Fruit fly (Drosophila melanogaster): ENCODE data around the gene scramb1.

DNA sequence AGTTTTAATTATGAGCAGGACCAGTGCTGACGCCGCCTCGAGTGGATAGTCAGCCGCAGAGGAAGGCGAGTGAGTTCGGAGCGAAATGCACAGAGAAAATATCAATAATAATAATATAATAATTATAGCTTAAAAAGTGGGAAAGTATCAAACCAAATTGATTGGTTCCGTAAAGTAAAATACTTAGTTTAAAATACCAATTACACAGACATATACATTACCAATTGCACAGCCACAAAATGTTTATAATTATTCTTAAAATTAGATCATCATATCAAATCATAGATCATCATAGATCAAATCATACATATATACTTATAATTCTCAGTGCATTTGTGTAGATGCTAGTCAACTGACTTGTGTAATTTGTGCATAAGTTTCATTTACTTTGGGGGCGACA lies 13.5 kb upstream of the scramb1 start:
- TF ChIP-seq CG13204 (GFP tag; optimal IDR thresholded peaks at IDR 0.05), result no peak
- TF ChIP-seq CG14655 (GFP tag; optimal IDR thresholded peaks at IDR 0.05), result peak; percentile 29
- no peak for TF ChIP-seq EcR (GFP tag; optimal IDR thresholded peaks at IDR 0.05)

Data from whole organism, pupa.